Worm (Caenorhabditis elegans): ENCODE results near the gene T10H4.4.
A peak's percentile ranks its signal among the peaks of the same experiment; 100 is the strongest.

T10H4.4 gene

ce11 chrV:15268302-15268701, 3.9 kb downstream of the T10H4.4 start, which contains the start of gene srw-22:
Gene srw-22 (plus strand): TSS chrV:15268602.
- TF ChIP-seq ama-1 (optimal IDR thresholded peaks at IDR 0.05) (no peak), mes-2 (tag; optimal IDR thresholded peaks at IDR 0.05; ENCODE audit: poor library complexity, severe bottlenecking) (no peak), unc-62 (GFP tag; optimal IDR thresholded peaks at IDR 0.05 in 1 of 2) (peak in 1 of 2 experiments; percentile 56), unc-62 (tag; optimal IDR thresholded peaks at IDR 0.05) (no peak), dve-1 (tag; optimal IDR thresholded peaks at IDR 0.05; ENCODE audit: insufficient read depth) (no peak)

- TF ChIP-seq snpc-4 (tag; optimal IDR thresholded peaks at IDR 0.05) = no peak
- TF ChIP-seq tra-1 (GFP tag; IDR thresholded peaks at IDR 0.05) = no peak
- TF ChIP-seq fkh-10 (GFP tag; optimal IDR thresholded peaks at IDR 0.05) = no peak
- no peak for TF ChIP-seq T26A8.4 (GFP tag; IDR thresholded peaks at IDR 0.05)
- no peak for TF ChIP-seq lin-29 (GFP tag; IDR thresholded peaks at IDR 0.05)
- TF ChIP-seq gei-8 (GFP tag; optimal IDR thresholded peaks at IDR 0.05) = no peak
These were observed 4.8 kb downstream of the T10H4.4 start, which contains the start of gene T10H4.13 for ce11 chrV:15267405-15267804. Gene T10H4.13 (minus strand): TSS chrV:15267505.

- TF ChIP-seq lim-7 (GFP tag; IDR thresholded peaks at IDR 0.05) (no peak), egl-43 (GFP tag; IDR thresholded peaks at IDR 0.05) (no peak), spr-1 (tag; optimal IDR thresholded peaks at IDR 0.05) (no peak), mep-1 (tag; optimal IDR thresholded peaks at IDR 0.05) (no peak), egl-27 (tag; optimal IDR thresholded peaks at IDR 0.05) (no peak), T20F7.1 (GFP tag; optimal IDR thresholded peaks at IDR 0.05) (no peak), lin-29 (GFP tag; IDR thresholded peaks at IDR 0.05) (no peak), Y48G9A.11 (GFP tag; IDR thresholded peaks at IDR 0.05) (no peak), lir-3 (tag; optimal IDR thresholded peaks at IDR 0.05) (no peak), madf-9 (GFP tag; conservative IDR thresholded peaks at IDR 0.05) (no peak)
These were observed 6.3 kb downstream of the T10H4.4 start, which contains the start of gene M01B2.13 for ce11 chrV:15265814-15266213. Gene M01B2.13 (minus strand): TSS chrV:15265914.

- TF ChIP-seq F44E2.7 (GFP tag; IDR thresholded peaks at IDR 0.05) = no peak
- TF ChIP-seq fos-1 (tag; optimal IDR thresholded peaks at IDR 0.05) = no peak
- TF ChIP-seq nhr-6 (tag; optimal IDR thresholded peaks at IDR 0.05) = no peak
- no peak for TF ChIP-seq hlh-11 (tag; optimal IDR thresholded peaks at IDR 0.05)
- TF ChIP-seq lir-3 (tag; optimal IDR thresholded peaks at IDR 0.05) = no peak
- no peak for TF ChIP-seq hmg-1.1 (GFP tag; IDR thresholded peaks at IDR 0.05)
- TF ChIP-seq F49E8.2 (tag; optimal IDR thresholded peaks at IDR 0.05; ENCODE audit: borderline replicate concordance) = no peak
- TF ChIP-seq nhr-48 (tag; optimal IDR thresholded peaks at IDR 0.05) = no peak
- TF ChIP-seq attf-4 (tag; optimal IDR thresholded peaks at IDR 0.05) = no peak
- no peak for TF ChIP-seq ces-1 (GFP tag; optimal IDR thresholded peaks at IDR 0.05)
- no peak for TF ChIP-seq daf-19 (GFP tag; conservative IDR thresholded peaks at IDR 0.05)
- TF ChIP-seq daf-12 (tag; optimal IDR thresholded peaks at IDR 0.05) = no peak
- TF ChIP-seq saeg-2 (GFP tag; IDR thresholded peaks at IDR 0.05) = no peak
- no peak for TF ChIP-seq nhr-76 (tag; optimal IDR thresholded peaks at IDR 0.05)
- TF ChIP-seq unc-39 (tag; optimal IDR thresholded peaks at IDR 0.05) = no peak
- no peak for TF ChIP-seq mes-2 (tag; optimal IDR thresholded peaks at IDR 0.05; ENCODE audit: poor library complexity, severe bottlenecking)
- no peak for TF ChIP-seq ceh-62 (tag; optimal IDR thresholded peaks at IDR 0.05)
- TF ChIP-seq aly-2 (tag; optimal IDR thresholded peaks at IDR 0.05) = no peak
- TF ChIP-seq dmd-6 (GFP tag; IDR thresholded peaks at IDR 0.05) = no peak
These were observed 8.0 kb downstream of the T10H4.4 start, which contains the start of gene M01B2.12 for ce11 chrV:15264131-15264530. Gene M01B2.12 (minus strand): TSS chrV:15264231.
